Fruit fly (Drosophila melanogaster): ENCODE results near the gene CG15741.

CG15741 gene

dm6 chrX:11818047-11818766 is 19.6 kb downstream of the CG15741 start:
- TF ChIP-seq CTCF (optimal IDR thresholded peaks at IDR 0.05) = no peak
- no peak for TF ChIP-seq CG8478 (optimal IDR thresholded peaks at IDR 0.05)

dm6 chrX:11817183-11817972 is 20.4 kb downstream of the CG15741 start:
- TF ChIP-seq CTCF (optimal IDR thresholded peaks at IDR 0.05) = no peak
- TF ChIP-seq CG8478 (optimal IDR thresholded peaks at IDR 0.05) = no peak

- TF ChIP-seq CG8478 (optimal IDR thresholded peaks at IDR 0.05) (no peak), CTCF (optimal IDR thresholded peaks at IDR 0.05) (no peak)
These were observed 21.3 kb downstream of the CG15741 start, which contains the start of the genes CG1578 and rudhira for dm6 chrX:11816434-11816948. Gene CG1578, minus strand, starts transcription at chrX:11816551. Gene rudhira, plus strand, starts transcription at chrX:11816898.

dm6 chrX:11815356-11816270 is 22.2 kb downstream of the CG15741 start:
- no peak for TF ChIP-seq CG8478 (optimal IDR thresholded peaks at IDR 0.05)

dm6 chrX:11813721-11814161 is 24.1 kb downstream of the CG15741 start:
- TF ChIP-seq CTCF (optimal IDR thresholded peaks at IDR 0.05) = no peak
- no peak for TF ChIP-seq CG8478 (optimal IDR thresholded peaks at IDR 0.05)

dm6 chrX:11812828-11813227 is 25.0 kb downstream of the CG15741 start:
- no peak for TF ChIP-seq CG8478 (optimal IDR thresholded peaks at IDR 0.05)
- no peak for TF ChIP-seq CTCF (optimal IDR thresholded peaks at IDR 0.05)

dm6 chrX:11806867-11807747 is 30.7 kb downstream of the CG15741 start, which contains the start of gene Hsc70-3:
Gene Hsc70-3, minus strand, starts transcription at chrX:11807117.
- TF ChIP-seq CG8478 (optimal IDR thresholded peaks at IDR 0.05) = no peak
- TF ChIP-seq CTCF (optimal IDR thresholded peaks at IDR 0.05) = no peak

- TF ChIP-seq CG8478 (optimal IDR thresholded peaks at IDR 0.05) (no peak), CTCF (optimal IDR thresholded peaks at IDR 0.05) (no peak)
These were observed 31.6 kb downstream of the CG15741 start for dm6 chrX:11806196-11806595.

- TF ChIP-seq CTCF (optimal IDR thresholded peaks at IDR 0.05) (no peak), CG8478 (optimal IDR thresholded peaks at IDR 0.05) (no peak)
These were observed 32.6 kb downstream of the CG15741 start for dm6 chrX:11805066-11805766.

- no peak for TF ChIP-seq CG8478 (optimal IDR thresholded peaks at IDR 0.05)
- no peak for TF ChIP-seq CTCF (optimal IDR thresholded peaks at IDR 0.05)
These were observed 37.9 kb downstream of the CG15741 start for dm6 chrX:11799931-11800330.

dm6 chrX:11798522-11798921 is 39.3 kb downstream of the CG15741 start:
- no peak for TF ChIP-seq CG8478 (optimal IDR thresholded peaks at IDR 0.05)
- no peak for TF ChIP-seq CTCF (optimal IDR thresholded peaks at IDR 0.05)

- TF ChIP-seq CTCF (optimal IDR thresholded peaks at IDR 0.05) (no peak), CG8478 (optimal IDR thresholded peaks at IDR 0.05) (no peak)
These were observed 40.9 kb downstream of the CG15741 start for dm6 chrX:11796925-11797324.

dm6 chrX:11793434-11793833 is 44.4 kb downstream of the CG15741 start:
- TF ChIP-seq CG8478 (optimal IDR thresholded peaks at IDR 0.05) = no peak
